Fruit fly (Drosophila melanogaster) whole organism, prepupa: Measurements from ENCODE around the gene TfIIA-S.

Experiments used
- CG10631 ChIP-seq: fragments of 200-800 bp; sonication (Bioruptor generic); optimal IDR thresholded peaks from 2 replicates; lab custom pipeline; 2016; ENCODE audit warnings: missing biosample characterization, missing genetic modification characterization
- CG10669 ChIP-seq: fragments of 200-800 bp; sonication (Bioruptor generic); optimal IDR thresholded peaks from 3 replicates; lab custom pipeline; 2018; ENCODE audit warnings: missing biosample characterization, mild to moderate bottlenecking, missing genetic modification characterization, moderate library complexity
- CG11294 ChIP-seq: fragments of 200-800 bp; sonication (Bioruptor generic); IDR thresholded peaks from 2 replicates; pipeline ENCODE4 v1.3.6; 2022; ENCODE audit warnings: missing biosample characterization, missing genetic modification characterization
- CG11762 ChIP-seq: fragments of 200-800 bp; sonication (Bioruptor generic); optimal IDR thresholded peaks from 3 replicates; lab custom pipeline; 2016; ENCODE audit warnings: missing biosample characterization, missing genetic modification characterization; ENCODE audit not compliant: insufficient read depth
- CG11902 ChIP-seq: fragments of 200-800 bp; sonication (Bioruptor generic); optimal IDR thresholded peaks from 3 replicates; lab custom pipeline; 2016; ENCODE audit warnings: missing biosample characterization, missing genetic modification characterization
- CG1621 ChIP-seq: fragments of 200-800 bp; sonication (Bioruptor generic); optimal IDR thresholded peaks from 3 replicates; lab custom pipeline; 2018; ENCODE audit warnings: missing biosample characterization, mild to moderate bottlenecking, missing genetic modification characterization
- CG3032 ChIP-seq: fragments of 200-800 bp; optimal IDR thresholded peaks from 2 replicates; lab custom pipeline; 2019; ENCODE audit warnings: missing biosample characterization, mild to moderate bottlenecking, missing genetic modification characterization, moderate library complexity
- CG32006 ChIP-seq: fragments of 200-800 bp; sonication (Bioruptor generic); optimal IDR thresholded peaks from 3 replicates; lab custom pipeline; 2017; ENCODE audit warnings: missing biosample characterization, mild to moderate bottlenecking, missing genetic modification characterization
- CG34406 ChIP-seq: fragments of 200-800 bp; sonication (Bioruptor generic); optimal IDR thresholded peaks from 3 replicates; lab custom pipeline; 2016; ENCODE audit warnings: missing biosample characterization, missing genetic modification characterization
- CG3919 ChIP-seq: fragments of 200-800 bp; sonication (Bioruptor generic); optimal IDR thresholded peaks from 3 replicates; lab custom pipeline; 2016; ENCODE audit warnings: missing biosample characterization, missing genetic modification characterization
- CG4318 ChIP-seq: fragments of 200-800 bp; sonication (Bioruptor generic); optimal IDR thresholded peaks from 3 replicates; lab custom pipeline; 2017; ENCODE audit warnings: missing biosample characterization, mild to moderate bottlenecking, missing genetic modification characterization
- CG6163 ChIP-seq: fragments of 200-800 bp; sonication (Bioruptor generic); IDR thresholded peaks from 3 replicates; pipeline ENCODE4 v1.3.6; 2022; ENCODE audit warnings: missing biosample characterization, missing genetic modification characterization
- CG6276 ChIP-seq: fragments of 200-800 bp; sonication (Bioruptor generic); optimal IDR thresholded peaks from 2 replicates; lab custom pipeline; 2017; ENCODE audit warnings: missing biosample characterization, mild to moderate bottlenecking, missing genetic modification characterization
- CG6792 ChIP-seq: fragments of 200-800 bp; sonication (Bioruptor generic); optimal IDR thresholded peaks from 3 replicates; lab custom pipeline; 2016; ENCODE audit warnings: missing biosample characterization, missing genetic modification characterization
- CG6808 ChIP-seq: fragments of 200-800 bp; sonication (Bioruptor generic); optimal IDR thresholded peaks from 3 replicates; lab custom pipeline; 2017; ENCODE audit warnings: missing biosample characterization, missing genetic modification characterization, mild to moderate bottlenecking, moderate library complexity, missing genetic modification reagents
- CG7368 ChIP-seq: fragments of 200-800 bp; sonication (Bioruptor generic); optimal IDR thresholded peaks from 3 replicates; lab custom pipeline; 2016; ENCODE audit warnings: missing biosample characterization, missing genetic modification characterization
- CG8119 ChIP-seq: fragments of 200-800 bp; sonication (Bioruptor generic); IDR thresholded peaks from 3 replicates; pipeline ENCODE4 v1.3.6; 2022; ENCODE audit warnings: missing biosample characterization, missing genetic modification characterization
- CG8632 ChIP-seq: fragments of 200-800 bp; sonication (Bioruptor generic); optimal IDR thresholded peaks from 3 replicates; lab custom pipeline; 2016; ENCODE audit warnings: missing biosample characterization, missing genetic modification characterization
- CG9139 ChIP-seq: fragments of 200-800 bp; sonication (Bioruptor generic); optimal IDR thresholded peaks from 3 replicates; lab custom pipeline; 2017; ENCODE audit warnings: missing biosample characterization, mild to moderate bottlenecking, missing genetic modification characterization
- Ets21C ChIP-seq: fragments of 200-800 bp; sonication (Bioruptor generic); optimal IDR thresholded peaks from 3 replicates; lab custom pipeline; 2016; ENCODE audit warnings: missing biosample characterization, missing genetic modification characterization
- Ets96B ChIP-seq: fragments of 200-800 bp; optimal IDR thresholded peaks from 2 replicates; lab custom pipeline; 2019; ENCODE audit warnings: missing biosample characterization, mild to moderate bottlenecking, missing genetic modification characterization, moderate library complexity
- Gug ChIP-seq: fragments of 200-800 bp; sonication (Bioruptor generic); IDR thresholded peaks from 2 replicates; pipeline ENCODE4 v1.3.6; 2022; ENCODE audit warnings: missing biosample characterization, missing genetic modification characterization
- Hr38 ChIP-seq: sonication (Bioruptor generic); optimal IDR thresholded peaks from 2 replicates; lab custom pipeline; 2016; ENCODE audit warnings: missing biosample characterization, missing genetic modification characterization
- Hr39 ChIP-seq: fragments of 200-800 bp; sonication (Bioruptor generic); optimal IDR thresholded peaks from 2 replicates; lab custom pipeline; 2016; ENCODE audit warnings: missing biosample characterization, missing genetic modification characterization
- Hr4 ChIP-seq: fragments of 200-800 bp; sonication (Bioruptor generic); optimal IDR thresholded peaks from 3 replicates; lab custom pipeline; 2016; ENCODE audit warnings: missing biosample characterization, missing genetic modification characterization
- Met ChIP-seq: fragments of 200-800 bp; sonication (Bioruptor generic); optimal IDR thresholded peaks from 3 replicates; lab custom pipeline; 2016; ENCODE audit warnings: missing biosample characterization, missing genetic modification characterization
- OdsH ChIP-seq: fragments of 200-800 bp; sonication (Bioruptor generic); optimal IDR thresholded peaks from 3 replicates; lab custom pipeline; 2016; ENCODE audit warnings: missing biosample characterization, missing genetic modification characterization
- Smox ChIP-seq: fragments of 200-800 bp; sonication (Bioruptor generic); optimal IDR thresholded peaks from 3 replicates; lab custom pipeline; 2016; ENCODE audit warnings: missing biosample characterization, missing genetic modification characterization
- Sox102F ChIP-seq: fragments of 200-800 bp; sonication (Bioruptor generic); optimal IDR thresholded peaks from 2 replicates; lab custom pipeline; 2016; ENCODE audit warnings: missing biosample characterization, mild to moderate bottlenecking, missing genetic modification characterization
- Sox14 ChIP-seq: fragments of 200-800 bp; sonication (Bioruptor generic); optimal IDR thresholded peaks from 3 replicates; lab custom pipeline; 2016; ENCODE audit warnings: missing biosample characterization, missing genetic modification characterization
- acj6 ChIP-seq: fragments of 200-800 bp; sonication (Bioruptor generic); optimal IDR thresholded peaks from 3 replicates; lab custom pipeline; 2016; ENCODE audit warnings: missing biosample characterization, missing genetic modification characterization
- cyc ChIP-seq: fragments of 200-800 bp; sonication (Bioruptor generic); optimal IDR thresholded peaks from 3 replicates; lab custom pipeline; 2016; ENCODE audit warnings: missing biosample characterization, missing genetic modification characterization
- dac ChIP-seq: fragments of 200-800 bp; sonication (Bioruptor generic); optimal IDR thresholded peaks from 2 replicates; lab custom pipeline; 2017; ENCODE audit warnings: missing biosample characterization, mild to moderate bottlenecking, missing genetic modification characterization
- dsx ChIP-seq: fragments of 200-800 bp; optimal IDR thresholded peaks from 3 replicates; lab custom pipeline; 2019; ENCODE audit warnings: missing biosample characterization, mild to moderate bottlenecking, missing genetic modification characterization, moderate library complexity; ENCODE audit not compliant: poor library complexity, severe bottlenecking
- esn ChIP-seq: fragments of 200-800 bp; sonication (Bioruptor generic); optimal IDR thresholded peaks from 2 replicates; lab custom pipeline; 2016; ENCODE audit warnings: missing biosample characterization, mild to moderate bottlenecking, missing genetic modification characterization, moderate library complexity
- fd59A ChIP-seq: fragments of 200-800 bp; sonication (Bioruptor generic); optimal IDR thresholded peaks from 2 replicates; lab custom pipeline; 2017; ENCODE audit warnings: missing biosample characterization, mild to moderate bottlenecking, missing genetic modification characterization, missing genetic modification reagents
- fkh ChIP-seq: fragments of 200-800 bp; sonication (Bioruptor generic); optimal IDR thresholded peaks from 3 replicates; lab custom pipeline; 2017; ENCODE audit warnings: missing biosample characterization, mild to moderate bottlenecking, missing genetic modification characterization, moderate library complexity
- net ChIP-seq: fragments of 200-800 bp; sonication (Bioruptor generic); optimal IDR thresholded peaks from 3 replicates; lab custom pipeline; 2016; ENCODE audit warnings: missing biosample characterization, missing genetic modification characterization
- pdm3 ChIP-seq: fragments of 200-800 bp; sonication (Bioruptor generic); optimal IDR thresholded peaks from 3 replicates; lab custom pipeline; 2016; ENCODE audit warnings: missing biosample characterization, missing genetic modification characterization
- salr ChIP-seq, 2 experiments: fragments of 200-800 bp; sonication (Bioruptor generic); optimal IDR thresholded peaks; 3 replicates each; lab custom pipeline; 2016 to 2018; ENCODE audit warnings: missing biosample characterization in 2 of 2, missing genetic modification characterization in 2 of 2, mild to moderate bottlenecking in 1 of 2
- spab ChIP-seq: fragments of 200-800 bp; sonication (Bioruptor generic); optimal IDR thresholded peaks from 2 replicates; lab custom pipeline; 2017; ENCODE audit warnings: missing biosample characterization, mild to moderate bottlenecking, missing genetic modification characterization, missing genetic modification reagents
- ss ChIP-seq, 2 experiments: fragments of 200-800 bp; sonication (Bioruptor generic); optimal IDR thresholded peaks; 2 replicates in 1 of 2; 3 replicates in 1 of 2; lab custom pipeline; 2017 to 2018; ENCODE audit warnings: mild to moderate bottlenecking in 2 of 2, missing biosample characterization in 2 of 2, missing genetic modification characterization in 2 of 2, moderate library complexity in 1 of 2
- svp ChIP-seq: fragments of 200-800 bp; sonication (Bioruptor generic); peaks from one replicate; lab custom pipeline; 2016; ENCODE audit warnings: missing biosample characterization, missing genetic modification characterization
- topi ChIP-seq: fragments of 200-800 bp; sonication (Bioruptor generic); optimal IDR thresholded peaks from 3 replicates; lab custom pipeline; 2016; ENCODE audit warnings: missing biosample characterization, missing genetic modification characterization
- vri ChIP-seq: fragments of 200-800 bp; sonication (Bioruptor generic); optimal IDR thresholded peaks from 3 replicates; lab custom pipeline; 2016; ENCODE audit warnings: missing biosample characterization, mild to moderate bottlenecking, missing genetic modification characterization

Gene TfIIA-S

dm6 chr3R:23921701-23922501 is 31.0 kb upstream of the TfIIA-S start (continued):
- peak; percentile 16 for TF ChIP-seq vri (GFP tag; lab: Kevin White, UChicago)
- peak; percentile 76 for TF ChIP-seq CG32006 (GFP tag; lab: Kevin White, UChicago)
- TF ChIP-seq CG9139 (GFP tag; lab: Kevin White, UChicago) = no peak
- 0 out of 2 replicates have a peak, but pooled peaks have one; percentile 60 for TF ChIP-seq CG11294 (GFP tag; lab: Robert Waterston, UW)
- TF ChIP-seq CG1621 (tag; lab: Kevin White, UChicago) = no peak
- peak; percentile 42 for TF ChIP-seq CG3919 (GFP tag; lab: Kevin White, UChicago)
- TF ChIP-seq Gug (GFP tag; lab: Robert Waterston, UW) = peak; percentile 71
- no peak for TF ChIP-seq cyc (GFP tag; lab: Kevin White, UChicago)
- peak; percentile 12 for TF ChIP-seq CG11902

dm6 chr3R:23920874-23921539 is 30.1 kb upstream of the TfIIA-S start:
- TF ChIP-seq CG6276 (GFP tag; lab: Kevin White, UChicago) = no peak
- TF ChIP-seq Sox102F (GFP tag; lab: Kevin White, UChicago) = peak; percentile 64
- TF ChIP-seq net (GFP tag; lab: Kevin White, UChicago) = peak; percentile 11
- TF ChIP-seq Sox14 (GFP tag; lab: Kevin White, UChicago) = peak; percentile 78
- TF ChIP-seq CG3032 (tag; lab: Kevin White, UChicago) = peak; percentile 26
- TF ChIP-seq CG11294 (GFP tag; lab: Robert Waterston, UW) = no peak
- peak; percentile 45 for TF ChIP-seq CG34406 (GFP tag; lab: Kevin White, UChicago)
- no peak for TF ChIP-seq CG11762 (GFP tag; lab: Kevin White, UChicago)
- TF ChIP-seq Ets96B = peak; percentile 37
- peak; percentile 10 for TF ChIP-seq CG8632 (GFP tag; lab: Kevin White, UChicago)
- TF ChIP-seq Gug (GFP tag; lab: Robert Waterston, UW) = peak; percentile 23
- peak; percentile 42 for TF ChIP-seq CG1621 (tag; lab: Kevin White, UChicago)
- peak; percentile 49 for TF ChIP-seq CG7368 (GFP tag; lab: Kevin White, UChicago)
- peak; percentile 79 for TF ChIP-seq svp (GFP tag; lab: Kevin White, UChicago)
- peak; percentile 71 for TF ChIP-seq esn (GFP tag; lab: Kevin White, UChicago)
- peak; percentile 99 for TF ChIP-seq dsx (GFP tag; lab: Kevin White, UChicago)
- peak; percentile 74 for TF ChIP-seq topi
- TF ChIP-seq Hr39 = peak; percentile 74
- peak; percentile 24 for TF ChIP-seq Met
- TF ChIP-seq acj6 (GFP tag; lab: Kevin White, UChicago) = peak; percentile 42
- peak; percentile 43 for TF ChIP-seq cyc (GFP tag; lab: Kevin White, UChicago)
- peak; percentile 37; the same call in 2 of the 3 replicates for TF ChIP-seq CG8119 (GFP tag; lab: Robert Waterston, UW)
- TF ChIP-seq OdsH = no peak
- TF ChIP-seq CG10669 (GFP tag; lab: Kevin White, UChicago) = peak; percentile 50
- no peak for TF ChIP-seq fkh (GFP tag; lab: Kevin White, UChicago)
- no peak for TF ChIP-seq CG4318 (GFP tag; lab: Kevin White, UChicago)
- TF ChIP-seq Hr4 (GFP tag; lab: Kevin White, UChicago) = no peak
- TF ChIP-seq CG11902 = peak; percentile 12
- peak; percentile 80 for TF ChIP-seq CG6163 (GFP tag; lab: Robert Waterston, UW)
- TF ChIP-seq pdm3 (GFP tag; lab: Kevin White, UChicago) = peak; percentile 48
- no peak for TF ChIP-seq spab
- peak; percentile 49 for TF ChIP-seq CG6808
- no peak for TF ChIP-seq dac
- TF ChIP-seq salr (GFP tag; optimal IDR thresholded peaks at IDR 0.05; lab: Kevin White, UChicago) = peak in 1 of 2 experiments; percentile 59
- TF ChIP-seq vri (GFP tag; lab: Kevin White, UChicago) = peak; percentile 4
- peak; percentile 2 for TF ChIP-seq Ets21C (GFP tag; lab: Kevin White, UChicago)
- peak; percentile 22 for TF ChIP-seq CG6792 (GFP tag; lab: Kevin White, UChicago)
- TF ChIP-seq Smox (GFP tag; lab: Kevin White, UChicago) = peak; percentile 31
- TF ChIP-seq Hr38 (GFP tag; lab: Kevin White, UChicago) = no peak
- TF ChIP-seq CG10631 (GFP tag; lab: Kevin White, UChicago) = peak; percentile 14
- TF ChIP-seq fd59A (GFP tag; lab: Kevin White, UChicago) = peak; percentile 23
- TF ChIP-seq ss (GFP tag; optimal IDR thresholded peaks at IDR 0.05; lab: Kevin White, UChicago) = peak; percentile 13 to 55
